Fruit fly (Drosophila melanogaster) whole organism, embryonic: ENCODE results near the gene CG10063.

Source experiments
- Adf1 ChIP-seq: fragments of 200-800 bp; sonication (Bioruptor generic); IDR thresholded peaks from 2 replicates; pipeline ENCODE4 v1.3.6; 2022; ENCODE audit warnings: missing biosample characterization, missing genetic modification characterization
- CG10431 ChIP-seq: fragments of 200-800 bp; sonication (Bioruptor generic); optimal IDR thresholded peaks from 3 replicates; lab custom pipeline; 2018; ENCODE audit warnings: missing biosample characterization, mild to moderate bottlenecking, missing genetic modification characterization
- CG11085 ChIP-seq: fragments of 200-800 bp; sonication (Bioruptor generic); IDR thresholded peaks from 2 replicates; pipeline ENCODE4 v1.3.6; 2022; ENCODE audit warnings: missing biosample characterization, missing genetic modification characterization
- CG12769 ChIP-seq: fragments of 200-800 bp; sonication (Bioruptor generic); optimal IDR thresholded peaks from 2 replicates; lab custom pipeline; 2019; ENCODE audit warnings: missing biosample characterization, mild to moderate bottlenecking, missing genetic modification characterization, moderate library complexity
- CG13424 ChIP-seq: fragments of 200-800 bp; sonication (Bioruptor generic); optimal IDR thresholded peaks from 2 replicates; lab custom pipeline; 2019; ENCODE audit warnings: missing biosample characterization, mild to moderate bottlenecking, missing genetic modification characterization, moderate library complexity
- CG1832 ChIP-seq: fragments of 200-800 bp; sonication (Bioruptor generic); optimal IDR thresholded peaks from 2 replicates; lab custom pipeline; 2017; ENCODE audit warnings: missing biosample characterization, mild to moderate bottlenecking, missing genetic modification characterization, inconsistent platforms
- CG2199 ChIP-seq: fragments of 200-800 bp; sonication (Bioruptor generic); IDR thresholded peaks from 3 replicates; pipeline ENCODE4 v1.3.6; 2022; ENCODE audit warnings: missing biosample characterization, missing genetic modification characterization
- CG2678 ChIP-seq: fragments of 200-800 bp; sonication (Bioruptor generic); optimal IDR thresholded peaks from 3 replicates; lab custom pipeline; 2019; ENCODE audit warnings: missing biosample characterization, mild to moderate bottlenecking, missing genetic modification characterization, moderate library complexity
- CG3838 ChIP-seq: fragments of 200-800 bp; sonication (Bioruptor generic); optimal IDR thresholded peaks from 3 replicates; lab custom pipeline; 2016; ENCODE audit warnings: missing biosample characterization, missing genetic modification characterization
- CG4404 ChIP-seq: fragments of 200-800 bp; sonication (Bioruptor generic); IDR thresholded peaks from 2 replicates; pipeline ENCODE4 v1.3.6; 2022; ENCODE audit warnings: missing biosample characterization, missing genetic modification characterization
- CG7928 ChIP-seq: fragments of 200-800 bp; sonication (Bioruptor generic); optimal IDR thresholded peaks from 2 replicates; lab custom pipeline; 2017; ENCODE audit warnings: missing biosample characterization, mild to moderate bottlenecking, missing genetic modification characterization
- CG7987 ChIP-seq: fragments of 200-800 bp; sonication (Bioruptor generic); optimal IDR thresholded peaks from 2 replicates; lab custom pipeline; 2018; ENCODE audit warnings: missing biosample characterization, mild to moderate bottlenecking, missing genetic modification characterization, moderate library complexity
- CG8924 ChIP-seq: fragments of 200-800 bp; optimal IDR thresholded peaks from 3 replicates; lab custom pipeline; 2019; ENCODE audit warnings: missing biosample characterization, mild to moderate bottlenecking, missing genetic modification characterization, moderate library complexity
- CG9797 ChIP-seq: fragments of 200-800 bp; sonication (Bioruptor generic); optimal IDR thresholded peaks from 3 replicates; lab custom pipeline; 2018; ENCODE audit warnings: missing biosample characterization, mild to moderate bottlenecking, missing genetic modification characterization
- CHES-1-like ChIP-seq: fragments of 200-800 bp; sonication (Bioruptor generic); optimal IDR thresholded peaks from 2 replicates; lab custom pipeline; 2016; ENCODE audit warnings: missing biosample characterization, missing genetic modification characterization
- D19B ChIP-seq: fragments of 200-800 bp; sonication (Bioruptor generic); optimal IDR thresholded peaks from 2 replicates; lab custom pipeline; 2017; ENCODE audit warnings: missing biosample characterization, mild to moderate bottlenecking, missing genetic modification characterization
- Dip3 ChIP-seq: fragments of 200-800 bp; sonication (Bioruptor generic); optimal IDR thresholded peaks from 3 replicates; lab custom pipeline; 2016; ENCODE audit warnings: missing biosample characterization, missing genetic modification characterization
- Hmr ChIP-seq: fragments of 200-800 bp; sonication (Bioruptor generic); optimal IDR thresholded peaks from 3 replicates; lab custom pipeline; 2017; ENCODE audit warnings: mild to moderate bottlenecking, missing biosample characterization, missing genetic modification reagents, missing genetic modification characterization
- Hr51 ChIP-seq, 2 experiments: fragments of 200-800 bp; sonication (Bioruptor generic); optimal IDR thresholded peaks; 2 replicates in 1 of 2; 3 replicates in 1 of 2; lab custom pipeline; 2016 to 2018; ENCODE audit warnings: missing biosample characterization in 2 of 2, missing genetic modification characterization in 2 of 2, mild to moderate bottlenecking in 1 of 2, moderate library complexity in 1 of 2
- Mes4 ChIP-seq: fragments of 200-800 bp; sonication (Bioruptor generic); optimal IDR thresholded peaks from 2 replicates; lab custom pipeline; 2016; ENCODE audit warnings: missing biosample characterization, missing genetic modification characterization
- NC2α ChIP-seq: fragments of 200-800 bp; sonication (Bioruptor generic); optimal IDR thresholded peaks from 2 replicates; lab custom pipeline; 2016; ENCODE audit warnings: missing biosample characterization, missing genetic modification characterization
- Nf-YA ChIP-seq: fragments of 200-800 bp; sonication (Bioruptor generic); IDR thresholded peaks from 2 replicates; pipeline ENCODE4 v1.3.6; 2022; ENCODE audit warnings: missing biosample characterization, missing genetic modification characterization
- Oli ChIP-seq: fragments of 200-800 bp; sonication (Bioruptor generic); optimal IDR thresholded peaks from 2 replicates; lab custom pipeline; 2018; ENCODE audit warnings: missing biosample characterization, mild to moderate bottlenecking, missing genetic modification characterization, moderate library complexity
- Poxn ChIP-seq: fragments of 200-800 bp; sonication (Bioruptor generic); IDR thresholded peaks from 2 replicates; pipeline ENCODE4 v1.3.6; 2022; ENCODE audit warnings: missing biosample characterization, missing genetic modification characterization
- Usf ChIP-seq: fragments of 200-800 bp; sonication (Bioruptor generic); optimal IDR thresholded peaks from 2 replicates; lab custom pipeline; 2017; ENCODE audit warnings: missing genotype, missing biosample characterization, missing genetic modification characterization
- Vsx1 ChIP-seq: fragments of 200-800 bp; sonication (Bioruptor generic); optimal IDR thresholded peaks from 2 replicates; lab custom pipeline; 2017; ENCODE audit warnings: missing biosample characterization, mild to moderate bottlenecking, missing genetic modification characterization, missing genetic modification reagents
- Xrp1 ChIP-seq: fragments of 200-800 bp; sonication (Bioruptor generic); IDR thresholded peaks from 2 replicates; pipeline ENCODE4 v1.3.6; 2022; ENCODE audit warnings: missing biosample characterization, missing genetic modification characterization
- bowl ChIP-seq: fragments of 200-800 bp; sonication (Bioruptor generic); IDR thresholded peaks from 2 replicates; pipeline ENCODE4 v1.3.6; 2022; ENCODE audit warnings: missing biosample characterization, missing genetic modification characterization
- cas ChIP-seq: fragments of 200-800 bp; sonication (Bioruptor generic); IDR thresholded peaks from 2 replicates; pipeline ENCODE4 v1.3.6; 2022; ENCODE audit warnings: missing biosample characterization, missing genetic modification characterization
- dati ChIP-seq: fragments of 200-800 bp; sonication (Bioruptor generic); IDR thresholded peaks from 2 replicates; pipeline ENCODE4 v1.3.6; 2022; ENCODE audit warnings: missing biosample characterization, missing genetic modification characterization
- gem ChIP-seq: fragments of 200-800 bp; sonication (Bioruptor generic); optimal IDR thresholded peaks from 2 replicates; lab custom pipeline; 2019; ENCODE audit warnings: missing biosample characterization, mild to moderate bottlenecking, missing genetic modification characterization, moderate library complexity
- gt ChIP-seq: fragments of 200-800 bp; sonication (Bioruptor generic); IDR thresholded peaks from 2 replicates; pipeline ENCODE4 v1.3.6; 2022; ENCODE audit warnings: missing biosample characterization, missing genetic modification characterization
- her ChIP-seq: fragments of 200-800 bp; sonication (Bioruptor generic); optimal IDR thresholded peaks from 2 replicates; lab custom pipeline; 2016; ENCODE audit warnings: missing biosample characterization, missing genetic modification characterization
- kay ChIP-seq: fragments of 200-800 bp; sonication (Bioruptor generic); optimal IDR thresholded peaks from 2 replicates; lab custom pipeline; 2016; ENCODE audit warnings: missing biosample characterization, missing genetic modification characterization
- klu ChIP-seq: fragments of 200-800 bp; sonication (Bioruptor generic); IDR thresholded peaks from 2 replicates; pipeline ENCODE4 v1.3.6; 2022; ENCODE audit warnings: missing biosample characterization, missing genetic modification characterization
- lab ChIP-seq: fragments of 200-800 bp; sonication (Bioruptor generic); optimal IDR thresholded peaks from 3 replicates; lab custom pipeline; 2017; ENCODE audit warnings: missing biosample characterization, missing genetic modification characterization, mild to moderate bottlenecking, moderate library complexity, missing genetic modification reagents
- onecut ChIP-seq: fragments of 200-800 bp; sonication (Bioruptor generic); IDR thresholded peaks from 2 replicates; pipeline ENCODE4 v1.3.6; 2022; ENCODE audit warnings: missing biosample characterization, missing genetic modification characterization
- otp ChIP-seq: fragments of 200-800 bp; sonication (Bioruptor generic); IDR thresholded peaks from 3 replicates; pipeline ENCODE4, ENCODE4 v1.3.6; 2022; ENCODE audit warnings: missing biosample characterization, missing genetic modification characterization
- prd ChIP-seq, 3 experiments: fragments of >200 bp in 2 of 3; fragments of 200-800 bp in 1 of 3; sonication (Bioruptor generic) in 1 of 3; optimal IDR thresholded peaks in 2 of 3; IDR thresholded peaks in 1 of 3; 2 replicates in 2 of 3; 3 replicates in 1 of 3; pipeline versions ENCODE4 v1.3.6 to Lab custom; 2017 to 2022; ENCODE audit warnings: missing biosample characterization in 1 of 3, missing genetic modification characterization in 1 of 3
- pum ChIP-seq: fragments of 200-800 bp; sonication (Bioruptor generic); optimal IDR thresholded peaks from 2 replicates; lab custom pipeline; 2016; ENCODE audit warnings: missing biosample characterization, missing genetic modification characterization
- sim ChIP-seq: fragments of 200-800 bp; sonication (Bioruptor generic); IDR thresholded peaks from 2 replicates; pipeline ENCODE4 v1.3.6; 2022; ENCODE audit warnings: missing biosample characterization, missing genetic modification characterization
- slp2 ChIP-seq: fragments of 200-800 bp; sonication (Bioruptor generic); optimal IDR thresholded peaks from 2 replicates; lab custom pipeline; 2016; ENCODE audit warnings: missing biosample characterization, missing genetic modification characterization
- so ChIP-seq: fragments of 200-800 bp; sonication (Bioruptor generic); IDR thresholded peaks from 3 replicates; pipeline ENCODE4 v1.3.6; 2022; ENCODE audit warnings: missing biosample characterization, missing genetic modification characterization
- sob ChIP-seq: fragments of 200-800 bp; sonication (Bioruptor generic); IDR thresholded peaks from 2 replicates; pipeline ENCODE4 v1.3.6; 2022; ENCODE audit warnings: missing biosample characterization, missing genetic modification characterization
- tna ChIP-seq: fragments of 200-800 bp; sonication (Bioruptor generic); IDR thresholded peaks from 2 replicates; pipeline ENCODE4 v1.3.6; 2022; ENCODE audit warnings: missing biosample characterization, missing genetic modification characterization; ENCODE audit not compliant: partially characterized antibody
- trh ChIP-seq: fragments of 200-800 bp; sonication (Bioruptor generic); optimal IDR thresholded peaks from 2 replicates; lab custom pipeline; 2016; ENCODE audit warnings: missing biosample characterization, missing genetic modification characterization
- vfl ChIP-seq: fragments of 200-800 bp; sonication (Bioruptor generic); optimal IDR thresholded peaks from 2 replicates; lab custom pipeline; 2016; ENCODE audit warnings: missing biosample characterization, missing genetic modification characterization
- wor ChIP-seq: fragments of 200-800 bp; sonication (Bioruptor generic); IDR thresholded peaks from 2 replicates; pipeline ENCODE4 v1.3.6; 2022; ENCODE audit warnings: missing biosample characterization, missing genetic modification characterization
- zen2 ChIP-seq: fragments of 200-800 bp; sonication (Bioruptor generic); IDR thresholded peaks from 3 replicates; pipeline ENCODE4 v1.3.6; 2022; ENCODE audit warnings: missing biosample characterization, missing genetic modification characterization; ENCODE audit not compliant: partially characterized antibody

Gene CG10063

DNA sequence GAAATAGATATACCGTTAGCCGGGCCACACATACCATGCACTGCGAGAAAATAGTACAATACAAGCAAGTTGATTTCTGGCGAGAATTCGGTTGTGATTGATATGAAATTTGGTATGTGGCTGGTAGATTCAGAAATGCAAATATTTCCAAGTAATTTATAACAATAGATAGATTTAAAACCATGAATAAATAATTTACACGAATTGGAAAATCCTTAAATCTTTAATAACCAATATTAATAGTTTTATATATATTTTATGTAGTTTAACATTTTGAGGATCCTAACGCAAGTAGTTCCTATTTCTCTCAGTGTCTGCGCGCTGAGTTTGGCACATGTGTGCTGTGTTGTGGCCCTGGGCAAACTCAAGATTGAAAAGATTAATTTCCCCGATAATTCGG is 9.6 kb upstream of the CG10063 start (continued):
- TF ChIP-seq her: no peak
- no peak for TF ChIP-seq CG11085 (GFP tag; lab: Robert Waterston, UW)
- peak; percentile 2 for TF ChIP-seq Hmr (GFP tag; lab: Kevin White, UChicago)
- TF ChIP-seq so (GFP tag; lab: Robert Waterston, UW): no peak
- TF ChIP-seq gt (GFP tag; lab: Robert Waterston, UW): no peak
- no peak for TF ChIP-seq otp (GFP tag; lab: Robert Waterston, UW)
- TF ChIP-seq CG1832: no peak
- TF ChIP-seq CG2678 (tag; lab: Kevin White, UChicago): peak; percentile 45
- peak; percentile 38; the same call in 1 of the 2 replicates for TF ChIP-seq onecut (GFP tag; lab: Robert Waterston, UW)
- no peak for TF ChIP-seq bowl (GFP tag; lab: Robert Waterston, UW)
- TF ChIP-seq kay (GFP tag; lab: Kevin White, UChicago): no peak
- TF ChIP-seq Mes4 (GFP tag; lab: Kevin White, UChicago): no peak
- TF ChIP-seq dati: no peak
- no peak for TF ChIP-seq slp2 (GFP tag; lab: Kevin White, UChicago)
- no peak for TF ChIP-seq CG7987 (GFP tag; lab: Kevin White, UChicago)
- no peak for TF ChIP-seq CG12769 (tag; lab: Kevin White, UChicago)
- TF ChIP-seq Adf1 (GFP tag; lab: Robert Waterston, UW): no peak
- no peak for TF ChIP-seq Dip3 (GFP tag; lab: Kevin White, UChicago)
- TF ChIP-seq CHES-1-like: no peak
- peak; percentile 64 for TF ChIP-seq CG13424 (tag; lab: Kevin White, UChicago)
- no peak for TF ChIP-seq zen2 (GFP tag; lab: Robert Waterston, UW)
- TF ChIP-seq vfl (GFP tag; lab: Kevin White, UChicago): no peak
- TF ChIP-seq CG10431: no peak
- peak in 1 of 2 experiments; percentile 42 for TF ChIP-seq Hr51 (GFP tag; optimal IDR thresholded peaks at IDR 0.05; lab: Kevin White, UChicago)
- TF ChIP-seq Xrp1 (GFP tag; lab: Robert Waterston, UW): peak; percentile 61
- TF ChIP-seq Vsx1 (GFP tag; lab: Kevin White, UChicago): no peak
- peak; percentile 74 for TF ChIP-seq gem (tag; lab: Kevin White, UChicago)
- no peak for TF ChIP-seq sim
- no peak for TF ChIP-seq klu (GFP tag; lab: Robert Waterston, UW)
- TF ChIP-seq CG8924 (tag; lab: Kevin White, UChicago): peak; percentile 68
- no peak for TF ChIP-seq trh (GFP tag; lab: Kevin White, UChicago)
- no peak for TF ChIP-seq CG2199 (GFP tag; lab: Robert Waterston, UW)
- no peak for TF ChIP-seq D19B (GFP tag; lab: Kevin White, UChicago)
- peak; percentile 14 for TF ChIP-seq pum
- TF ChIP-seq CG4404 (GFP tag; lab: Robert Waterston, UW): peak; percentile 79
- no peak for TF ChIP-seq cas
- TF ChIP-seq wor: no peak
- no peak for TF ChIP-seq tna
- TF ChIP-seq lab: peak; percentile 15
- TF ChIP-seq CG7928 (GFP tag; lab: Kevin White, UChicago): no peak
- TF ChIP-seq Oli (tag; lab: Kevin White, UChicago): peak; percentile 60
- peak; percentile 33 for TF ChIP-seq Usf (GFP tag; lab: Kevin White, UChicago)
- TF ChIP-seq NC2α: no peak
- no peak for TF ChIP-seq Nf-YA
- no peak for TF ChIP-seq Poxn (GFP tag; lab: Robert Waterston, UW)
- TF ChIP-seq sob (GFP tag; lab: Robert Waterston, UW): no peak
- no peak for TF ChIP-seq CG3838 (GFP tag; lab: Kevin White, UChicago)
- no peak for TF ChIP-seq CG9797
- no peak for TF ChIP-seq prd (optimal IDR thresholded peaks at IDR 0.05; lab: Kevin White, UChicago)
- TF ChIP-seq prd (GFP tag; IDR thresholded peaks at IDR 0.05; lab: Robert Waterston, UW): peak; percentile 87; the same call in 2 of the 3 replicates
